Worm (Caenorhabditis elegans) whole organism, L4 larva: Measurements from ENCODE around the gene rsp-1.

ENCODE experiments used
- F10B5.3 ChIP-seq: sonication (generic microtip); optimal IDR thresholded peaks from 2 replicates; lab custom pipeline; 2016; ENCODE audit warnings: mild to moderate bottlenecking, missing genetic modification characterization, missing compliant biosample characterization
- F37D6.2 ChIP-seq: sonication (generic microtip); optimal IDR thresholded peaks from 2 replicates; lab custom pipeline; 2016; ENCODE audit warnings: mild to moderate bottlenecking, missing genetic modification characterization, missing compliant biosample characterization
- F49E8.2 ChIP-seq: sonication (generic microtip); optimal IDR thresholded peaks from 2 replicates; lab custom pipeline; 2016; ENCODE audit warnings: missing compliant biosample characterization, mild to moderate bottlenecking, missing genetic modification characterization, borderline replicate concordance
- R02D3.7 ChIP-seq: fragments of 150-350 bp; sonication (generic microtip); optimal IDR thresholded peaks from 3 replicates; lab custom pipeline; 2014; ENCODE audit warnings: missing biosample characterization, missing genetic modification characterization
- T20F7.1 ChIP-seq: fragments of 200-800 bp; sonication (Bioruptor generic); optimal IDR thresholded peaks from 2 replicates; lab custom pipeline; 2018; ENCODE audit warnings: mild to moderate bottlenecking, missing genetic modification characterization, missing compliant biosample characterization
- Y48G9A.11 ChIP-seq: fragments of 200-800 bp; sonication (Bioruptor generic); IDR thresholded peaks from 2 replicates; pipeline ENCODE4 v1.3.6; 2022; ENCODE audit warnings: missing genetic modification reagents, missing genetic modification characterization, missing compliant biosample characterization
- aly-2 ChIP-seq: sonication (generic microtip); optimal IDR thresholded peaks from 2 replicates; lab custom pipeline; 2018; ENCODE audit warnings: missing biosample characterization, missing genetic modification characterization
- ama-1 ChIP-seq: fragments of 150-350 bp; optimal IDR thresholded peaks from 2 replicates; lab custom pipeline; 2014; ENCODE audit warnings: inconsistent platforms, mixed read lengths
- arid-1 ChIP-seq: fragments of 200-800 bp; sonication (Bioruptor generic); conservative IDR thresholded peaks from 2 replicates; pipeline ENCODE4 v1.3.6; 2022; ENCODE audit warnings: missing genetic modification reagents, missing genetic modification characterization, missing compliant biosample characterization
- attf-4 ChIP-seq: sonication (generic microtip); optimal IDR thresholded peaks from 3 replicates; lab custom pipeline; 2017; ENCODE audit warnings: missing biosample characterization, missing genetic modification characterization
- ceh-28 ChIP-seq: fragments of 150-350 bp; optimal IDR thresholded peaks from 2 replicates; lab custom pipeline; 2014; ENCODE audit warnings: missing biosample characterization, missing genetic modification reagents, missing genetic modification characterization
- ctbp-1 ChIP-seq: fragments of 200-800 bp; sonication (Bioruptor generic); IDR thresholded peaks from 2 replicates; pipeline ENCODE4 v1.3.6; 2022; ENCODE audit warnings: missing genetic modification reagents, missing genetic modification characterization, missing compliant biosample characterization
- dmd-6 ChIP-seq: fragments of 200-800 bp; sonication (Bioruptor generic); IDR thresholded peaks from 2 replicates; pipeline ENCODE4 v1.3.6; 2022; ENCODE audit warnings: missing genetic modification reagents, missing genetic modification characterization, missing compliant biosample characterization
- dmd-9 ChIP-seq: fragments of 200-800 bp; sonication (Bioruptor generic); IDR thresholded peaks from 2 replicates; pipeline ENCODE4 v1.3.6; 2022; ENCODE audit warnings: missing genetic modification reagents, missing genetic modification characterization, missing compliant biosample characterization
- dpl-1 ChIP-seq: fragments of 150-350 bp; optimal IDR thresholded peaks from 2 replicates; lab custom pipeline; 2014; ENCODE audit warnings: missing biosample characterization, missing genetic modification reagents, missing genetic modification characterization
- egl-27 ChIP-seq: sonication (generic microtip); optimal IDR thresholded peaks from 3 replicates; lab custom pipeline; 2017; ENCODE audit warnings: missing biosample characterization, missing genetic modification reagents, missing genetic modification characterization
- fos-1 ChIP-seq: fragments of 150-350 bp; optimal IDR thresholded peaks from 2 replicates; lab custom pipeline; 2014; ENCODE audit warnings: missing biosample characterization, missing genetic modification characterization
- gei-8 ChIP-seq: fragments of 200-800 bp; sonication (Bioruptor generic); optimal IDR thresholded peaks from 2 replicates; lab custom pipeline; 2018; ENCODE audit warnings: mild to moderate bottlenecking, missing genetic modification characterization, missing compliant biosample characterization
- hif-1 ChIP-seq, 2 experiments: sonication (generic microtip); optimal IDR thresholded peaks; 2 replicates each; lab custom pipeline; 2016 to 2017; ENCODE audit warnings: missing compliant biosample characterization in 2 of 2, missing genetic modification characterization in 2 of 2, missing genetic modification reagents in 2 of 2, missing genotype in 2 of 2, mild to moderate bottlenecking in 1 of 2
- hmg-1.1 ChIP-seq: fragments of 200-800 bp; sonication (Bioruptor generic); IDR thresholded peaks from 2 replicates; pipeline ENCODE4 v1.3.6; 2022; ENCODE audit warnings: missing genetic modification reagents, missing genetic modification characterization, missing compliant biosample characterization
- lim-7 ChIP-seq: fragments of 200-800 bp; sonication (Bioruptor generic); IDR thresholded peaks from 2 replicates; pipeline ENCODE4 v1.3.6; 2022; ENCODE audit warnings: missing genetic modification characterization, missing compliant biosample characterization
- lin-1 ChIP-seq: fragments of 200-800 bp; sonication (Bioruptor generic); IDR thresholded peaks from 2 replicates; pipeline ENCODE4 v1.3.6; 2022; ENCODE audit warnings: missing genetic modification reagents, missing genetic modification characterization, missing compliant biosample characterization
- lin-13 ChIP-seq: fragments of 150-350 bp; optimal IDR thresholded peaks from 2 replicates; lab custom pipeline; 2014; ENCODE audit warnings: missing biosample characterization, missing genetic modification reagents, missing genetic modification characterization
- lin-15B ChIP-seq: fragments of 150-350 bp; sonication (generic microtip); optimal IDR thresholded peaks from 3 replicates; lab custom pipeline; 2014; ENCODE audit warnings: missing biosample characterization, missing genetic modification characterization
- lin-39 ChIP-seq: fragments of 150-350 bp; optimal IDR thresholded peaks from 2 replicates; lab custom pipeline; 2014; ENCODE audit warnings: missing biosample characterization, missing genetic modification reagents, missing genetic modification characterization
- lsy-2 ChIP-seq, 2 experiments: fragments of 150-350 bp in 1 of 2; sonication (generic microtip) in 1 of 2; optimal IDR thresholded peaks; 2 replicates each; lab custom pipeline; 2014 to 2017; ENCODE audit warnings: missing biosample characterization in 2 of 2, missing genetic modification characterization in 2 of 2
- madf-9 ChIP-seq: fragments of 200-800 bp; sonication (Bioruptor generic); conservative IDR thresholded peaks from 2 replicates; pipeline ENCODE4 v1.3.6; 2022; ENCODE audit warnings: missing genetic modification reagents, missing genetic modification characterization, missing compliant biosample characterization
- mep-1 ChIP-seq: fragments of 150-350 bp; sonication (generic microtip); optimal IDR thresholded peaks from 3 replicates; lab custom pipeline; 2014; ENCODE audit warnings: missing biosample characterization, missing genetic modification characterization
- mxl-2 ChIP-seq: fragments of 200-800 bp; sonication (Bioruptor generic); conservative IDR thresholded peaks from 2 replicates; pipeline ENCODE4 v1.3.6; 2022; ENCODE audit warnings: missing genetic modification reagents, missing genetic modification characterization, missing compliant biosample characterization
- nhr-10 ChIP-seq: fragments of 150-350 bp; optimal IDR thresholded peaks from 2 replicates; lab custom pipeline; 2014; ENCODE audit warnings: missing biosample characterization, missing genetic modification characterization
- nhr-102 ChIP-seq: sonication (generic microtip); optimal IDR thresholded peaks from 2 replicates; lab custom pipeline; 2016; ENCODE audit warnings: mild to moderate bottlenecking, missing genetic modification characterization, moderate library complexity, missing compliant biosample characterization
- nhr-11 ChIP-seq: fragments of 150-350 bp; optimal IDR thresholded peaks from 2 replicates; lab custom pipeline; 2014; ENCODE audit warnings: missing biosample characterization, missing genetic modification characterization
- nhr-237 ChIP-seq: sonication (generic microtip); optimal IDR thresholded peaks from 2 replicates; lab custom pipeline; 2017; ENCODE audit warnings: missing biosample characterization, missing genetic modification characterization
- nhr-25 ChIP-seq: sonication (generic microtip); optimal IDR thresholded peaks from 2 replicates; lab custom pipeline; 2017; ENCODE audit warnings: missing genetic modification characterization, mild to moderate bottlenecking, missing compliant biosample characterization, antibody characterized with exemption, moderate library complexity, borderline replicate concordance; ENCODE audit not compliant: insufficient read depth
- nhr-42 ChIP-seq: fragments of 200-800 bp; sonication (Bioruptor generic); IDR thresholded peaks from 2 replicates; pipeline ENCODE4 v1.3.6; 2022; ENCODE audit warnings: missing genetic modification characterization, missing compliant biosample characterization
- nhr-48 ChIP-seq: sonication (generic microtip); optimal IDR thresholded peaks from 2 replicates; lab custom pipeline; 2016; ENCODE audit warnings: mild to moderate bottlenecking, missing genetic modification characterization, missing compliant biosample characterization
- nhr-6 ChIP-seq: fragments of 150-350 bp; optimal IDR thresholded peaks from 2 replicates; lab custom pipeline; 2014; ENCODE audit warnings: missing biosample characterization, missing genetic modification characterization
- nhr-76 ChIP-seq: fragments of 150-350 bp; optimal IDR thresholded peaks from 2 replicates; lab custom pipeline; 2014; ENCODE audit warnings: missing biosample characterization, missing genetic modification characterization
- php-3 ChIP-seq: fragments of 200-800 bp; sonication (Bioruptor generic); IDR thresholded peaks from 2 replicates; pipeline ENCODE4 v1.3.6; 2022; ENCODE audit warnings: missing genetic modification reagents, missing genetic modification characterization, missing compliant biosample characterization
- pqm-1 ChIP-seq: sonication (generic microtip); optimal IDR thresholded peaks from 2 replicates; lab custom pipeline; 2017; ENCODE audit warnings: missing biosample characterization, missing genetic modification characterization
- rbr-2 ChIP-seq: sonication (generic microtip); optimal IDR thresholded peaks from 2 replicates; lab custom pipeline; 2016; ENCODE audit warnings: missing genotype, missing genetic modification characterization, missing compliant biosample characterization
- set-16 ChIP-seq: fragments of 200-800 bp; sonication (Bioruptor generic); IDR thresholded peaks from 2 replicates; pipeline ENCODE4 v1.3.6; 2022; ENCODE audit warnings: missing genetic modification reagents, missing genetic modification characterization, missing compliant biosample characterization
- spr-1 ChIP-seq: sonication (generic microtip); optimal IDR thresholded peaks from 2 replicates; lab custom pipeline; 2016; ENCODE audit warnings: mild to moderate bottlenecking, missing genetic modification characterization, missing compliant biosample characterization
- spr-3 ChIP-seq: fragments of 200-800 bp; sonication (Bioruptor generic); optimal IDR thresholded peaks from 2 replicates; lab custom pipeline; 2018; ENCODE audit warnings: mild to moderate bottlenecking, missing genetic modification characterization, missing compliant biosample characterization
- tra-1 ChIP-seq: fragments of 200-800 bp; sonication (Bioruptor generic); IDR thresholded peaks from 2 replicates; pipeline ENCODE4 v1.3.6; 2022; ENCODE audit warnings: missing genetic modification reagents, missing genetic modification characterization, missing compliant biosample characterization
- unc-130 ChIP-seq: sonication (generic microtip); optimal IDR thresholded peaks from 2 replicates; lab custom pipeline; 2016; ENCODE audit warnings: missing genetic modification reagents, missing genetic modification characterization, missing compliant biosample characterization
- unc-39 ChIP-seq: sonication (generic microtip); optimal IDR thresholded peaks from 2 replicates; lab custom pipeline; 2017; ENCODE audit warnings: missing biosample characterization, missing genetic modification characterization
- vab-7 ChIP-seq: fragments of 200-800 bp; sonication (Bioruptor generic); IDR thresholded peaks from 2 replicates; pipeline ENCODE4 v1.3.6; 2022; ENCODE audit warnings: missing genetic modification reagents, missing genetic modification characterization, missing compliant biosample characterization
- zfp-2 ChIP-seq: sonication (generic microtip); optimal IDR thresholded peaks from 2 replicates; lab custom pipeline; 2016; ENCODE audit warnings: mild to moderate bottlenecking, missing genetic modification characterization, missing compliant biosample characterization
- zip-2 ChIP-seq: fragments of 150-350 bp; optimal IDR thresholded peaks from 2 replicates; lab custom pipeline; 2014; ENCODE audit warnings: missing biosample characterization, missing genetic modification characterization
- ztf-11 ChIP-seq: fragments of 150-350 bp; optimal IDR thresholded peaks from 2 replicates; lab custom pipeline; 2014; ENCODE audit warnings: missing biosample characterization, missing genetic modification characterization

The rsp-1 gene

ce11 chrII:11473525-11474181 lies 20.5 kb downstream of the rsp-1 start, which contains the start of the genes metl-1 and W02B12.11 (continued):
- TF ChIP-seq lin-15B (tag; lab: Kevin White, UChicago) (no peak), ztf-11 (tag; lab: Kevin White, UChicago) (no peak), nhr-25 (tag; lab: Kevin White, UChicago) (peak; percentile 65), mep-1 (tag; lab: Kevin White, UChicago) (peak; percentile 89), dpl-1 (peak; percentile 82), nhr-237 (tag; lab: Kevin White, UChicago) (no peak), lsy-2 (tag; optimal IDR thresholded peaks at IDR 0.05; lab: Kevin White, UChicago) (peak; percentile 52 to 90), zip-2 (tag; lab: Kevin White, UChicago) (peak; percentile 6), madf-9 (GFP tag; lab: Robert Waterston, UW) (peak; percentile 62), aly-2 (tag; lab: Kevin White, UChicago) (no peak), nhr-6 (peak; percentile 68), arid-1 (GFP tag; lab: Robert Waterston, UW) (peak; percentile 75), nhr-102 (tag; lab: Kevin White, UChicago) (peak; percentile 88), spr-3 (GFP tag; lab: Kevin White, UChicago) (peak; percentile 71), tra-1 (0 out of 2 replicates have a peak, but pooled peaks have one; percentile 45), mxl-2 (GFP tag; lab: Robert Waterston, UW) (no peak), R02D3.7 (no peak), lin-39 (no peak), F37D6.2 (tag; lab: Kevin White, UChicago) (peak; percentile 45), set-16 (peak; percentile 32; the same call in 1 of the 2 replicates), lin-1 (GFP tag; lab: Robert Waterston, UW) (peak; percentile 66), nhr-10 (tag; lab: Kevin White, UChicago) (no peak), lim-7 (peak; percentile 60; the same call in 1 of the 2 replicates), ctbp-1 (GFP tag; lab: Robert Waterston, UW) (peak; percentile 73), F10B5.3 (tag; lab: Kevin White, UChicago) (peak; percentile 53), lin-13 (GFP tag; lab: Kevin White, UChicago) (no peak), unc-130 (peak; percentile 53), egl-27 (no peak), T20F7.1 (no peak), Y48G9A.11 (GFP tag; lab: Robert Waterston, UW) (peak; percentile 47; the same call in 1 of the 2 replicates), nhr-11 (tag; lab: Kevin White, UChicago) (peak; percentile 7), gei-8 (no peak), hmg-1.1 (GFP tag; lab: Robert Waterston, UW) (peak; percentile 87), spr-1 (tag; lab: Kevin White, UChicago) (peak; percentile 84), fos-1 (no peak), ama-1 (lab: Kevin White, UChicago) (peak; percentile 25), php-3 (GFP tag; lab: Robert Waterston, UW) (peak; percentile 37; the same call in 1 of the 2 replicates), nhr-76 (no peak), nhr-42 (GFP tag; lab: Robert Waterston, UW) (no peak), unc-39 (tag; lab: Kevin White, UChicago) (no peak), pqm-1 (tag; lab: Kevin White, UChicago) (no peak), attf-4 (tag; lab: Kevin White, UChicago) (no peak), F49E8.2 (tag; lab: Kevin White, UChicago) (peak; percentile 40), dmd-9 (no peak), ceh-28 (tag; lab: Kevin White, UChicago) (no peak), zfp-2 (tag; lab: Kevin White, UChicago) (no peak), hif-1 (tag; optimal IDR thresholded peaks at IDR 0.05; lab: Kevin White, UChicago) (peak in 1 of 2 experiments; percentile 68), dmd-6 (GFP tag; lab: Robert Waterston, UW) (peak; percentile 74), nhr-48 (tag; lab: Kevin White, UChicago) (peak; percentile 68), rbr-2 (tag; lab: Kevin White, UChicago) (peak; percentile 83), vab-7 (GFP tag; lab: Robert Waterston, UW) (no peak)
